Worm (Caenorhabditis elegans): ENCODE data around the gene kcc-1.

- peak; percentile 99 for TF ChIP-seq nhr-28 (tag; optimal IDR thresholded peaks at IDR 0.05)
- TF ChIP-seq mes-2 (tag; optimal IDR thresholded peaks at IDR 0.05; ENCODE audit: poor library complexity, severe bottlenecking): no peak
- peak; percentile 0 to 87 for TF ChIP-seq mdl-1 (tag; optimal IDR thresholded peaks at IDR 0.05)
- TF ChIP-seq unc-130 (GFP tag; optimal IDR thresholded peaks at IDR 0.05): no peak
- no peak for TF ChIP-seq D1046.2 (GFP tag; IDR thresholded peaks at IDR 0.05)
Observed at ce11 chrIV:7188528-7189422, 17.3 kb upstream of the kcc-1 start, which contains the start of gene srlf-7.

Measured in whole organism, L4 larva.